Worm (Caenorhabditis elegans) whole organism, L1 larva: ENCODE measurements around the gene lin-26.

Experiments
- C34B4.2 ChIP-seq: sonication (generic microtip); optimal IDR thresholded peaks from 2 replicates; lab custom pipeline; 2017; ENCODE audit warnings: mild to moderate bottlenecking, missing genetic modification characterization, missing compliant biosample characterization
- F16B12.6 ChIP-seq: fragments of 150-350 bp; optimal IDR thresholded peaks from 2 replicates; lab custom pipeline; 2014; ENCODE audit warnings: missing biosample characterization, missing genetic modification characterization
- alr-1 ChIP-seq: fragments of 200-800 bp; sonication (Bioruptor generic); optimal IDR thresholded peaks from 2 replicates; lab custom pipeline; 2018; ENCODE audit warnings: borderline replicate concordance, mild to moderate bottlenecking, missing genetic modification characterization, missing compliant biosample characterization
- ceh-82 ChIP-seq, 3 experiments: fragments of 150-350 bp in 1 of 3; sonication (generic microtip) in 2 of 3; optimal IDR thresholded peaks; 2 replicates each; lab custom pipeline; 2014 to 2017; ENCODE audit warnings: missing biosample characterization in 3 of 3, missing genetic modification characterization in 3 of 3
- egl-27 ChIP-seq, 2 experiments: fragments of 150-350 bp in 1 of 2; sonication (generic microtip); optimal IDR thresholded peaks; 3 replicates each; lab custom pipeline; 2017 to 2018; ENCODE audit warnings: missing biosample characterization in 2 of 2, missing genetic modification characterization in 2 of 2, missing genetic modification reagents in 2 of 2
- fkh-10 ChIP-seq: sonication (generic microtip); optimal IDR thresholded peaks from 2 replicates; lab custom pipeline; 2017; ENCODE audit warnings: missing biosample characterization, missing genetic modification reagents, missing genetic modification characterization
- fos-1 ChIP-seq: fragments of 150-350 bp; optimal IDR thresholded peaks from 2 replicates; lab custom pipeline; 2014; ENCODE audit warnings: missing biosample characterization, missing genetic modification characterization
- hlh-4 ChIP-seq: sonication (generic microtip); optimal IDR thresholded peaks from 2 replicates; lab custom pipeline; 2016; ENCODE audit warnings: mild to moderate bottlenecking, missing genetic modification characterization, missing compliant biosample characterization
- lin-14 ChIP-seq: fragments of 200-800 bp; sonication (Bioruptor generic); optimal IDR thresholded peaks from 2 replicates; lab custom pipeline; 2018; ENCODE audit warnings: mild to moderate bottlenecking, missing genetic modification characterization, moderate library complexity, missing compliant biosample characterization
- lin-15B ChIP-seq: fragments of 150-350 bp; sonication (generic microtip); optimal IDR thresholded peaks from 3 replicates; lab custom pipeline; 2014; ENCODE audit warnings: missing biosample characterization, missing genetic modification characterization
- lin-35 ChIP-seq, 2 experiments: fragments of 150-350 bp; optimal IDR thresholded peaks; 2 replicates each; lab custom pipeline; 2014; ENCODE audit warnings: missing biosample characterization in 2 of 2, missing genetic modification characterization in 2 of 2, missing genetic modification reagents in 2 of 2
- lir-3 ChIP-seq: sonication (generic microtip); optimal IDR thresholded peaks from 2 replicates; lab custom pipeline; 2016; ENCODE audit warnings: mild to moderate bottlenecking, missing genetic modification characterization, moderate library complexity, missing compliant biosample characterization; ENCODE audit not compliant: poor library complexity
- lsy-2 ChIP-seq, 2 experiments: fragments of 150-350 bp; optimal IDR thresholded peaks; 2 replicates each; lab custom pipeline; 2014; ENCODE audit warnings: missing biosample characterization in 2 of 2, missing genetic modification characterization in 2 of 2
- mdl-1 ChIP-seq, 2 experiments: fragments of 150-350 bp; optimal IDR thresholded peaks; 2 replicates each; lab custom pipeline; 2014 to 2017; ENCODE audit warnings: missing biosample characterization in 2 of 2, missing genetic modification characterization in 2 of 2, inconsistent platforms in 1 of 2
- nhr-19 ChIP-seq: fragments of 200-800 bp; sonication (Bioruptor generic); conservative IDR thresholded peaks from 2 replicates; pipeline ENCODE4 v1.3.6; 2022; ENCODE audit warnings: missing genetic modification characterization, missing compliant biosample characterization
- nhr-237 ChIP-seq: fragments of 150-350 bp; optimal IDR thresholded peaks from 2 replicates; lab custom pipeline; 2014; ENCODE audit warnings: missing biosample characterization, missing genetic modification characterization
- nhr-71 ChIP-seq: sonication (generic microtip); optimal IDR thresholded peaks from 2 replicates; lab custom pipeline; 2016; ENCODE audit warnings: mild to moderate bottlenecking, missing genetic modification characterization, moderate library complexity, missing compliant biosample characterization
- nhr-76 ChIP-seq: sonication (generic microtip); optimal IDR thresholded peaks from 2 replicates; lab custom pipeline; 2017; ENCODE audit warnings: missing biosample characterization, missing genetic modification characterization
- nhr-84 ChIP-seq: sonication (generic microtip); optimal IDR thresholded peaks from 2 replicates; lab custom pipeline; 2017; ENCODE audit warnings: missing biosample characterization, missing genetic modification characterization
- nhr-85 ChIP-seq: sonication (generic microtip); peaks from one replicate; lab custom pipeline; 2016; ENCODE audit warnings: missing genetic modification characterization, inconsistent platforms, missing compliant biosample characterization
- pag-3 ChIP-seq: sonication (generic microtip); optimal IDR thresholded peaks from 2 replicates; lab custom pipeline; 2017; ENCODE audit warnings: missing genetic modification characterization, mild to moderate bottlenecking, missing compliant biosample characterization, antibody characterized with exemption, borderline replicate concordance; ENCODE audit not compliant: insufficient read depth
- pax-3 ChIP-seq: fragments of 200-800 bp; sonication (Bioruptor generic); optimal IDR thresholded peaks from 2 replicates; lab custom pipeline; 2018; ENCODE audit warnings: mild to moderate bottlenecking, missing genetic modification characterization, moderate library complexity, missing compliant biosample characterization
- rnt-1 ChIP-seq: sonication (generic microtip); optimal IDR thresholded peaks from 2 replicates; lab custom pipeline; 2016; ENCODE audit warnings: mild to moderate bottlenecking, missing genetic modification characterization, moderate library complexity, missing compliant biosample characterization
- skn-1 ChIP-seq: fragments of 150-350 bp; optimal IDR thresholded peaks from 2 replicates; lab custom pipeline; 2014; ENCODE audit warnings: missing biosample characterization, missing genetic modification characterization
- snpc-4 ChIP-seq: fragments of 150-350 bp; optimal IDR thresholded peaks from 2 replicates; lab custom pipeline; 2014; ENCODE audit warnings: missing biosample characterization, missing genetic modification characterization
- snu-23 ChIP-seq: sonication (generic microtip); optimal IDR thresholded peaks from 2 replicates; lab custom pipeline; 2016; ENCODE audit warnings: missing genetic modification characterization, missing compliant biosample characterization
- sptf-1 ChIP-seq: fragments of 150-350 bp; optimal IDR thresholded peaks from 2 replicates; lab custom pipeline; 2014; ENCODE audit warnings: missing biosample characterization, missing genetic modification characterization
- sup-37 ChIP-seq: fragments of 200-800 bp; sonication (Bioruptor generic); optimal IDR thresholded peaks from 2 replicates; lab custom pipeline; 2018; ENCODE audit warnings: mild to moderate bottlenecking, missing genetic modification characterization, missing compliant biosample characterization
- unc-130 ChIP-seq: fragments of 150-350 bp; optimal IDR thresholded peaks from 2 replicates; lab custom pipeline; 2017; ENCODE audit warnings: missing biosample characterization, missing genetic modification characterization, inconsistent platforms
- unc-98 ChIP-seq: fragments of 200-800 bp; sonication (Bioruptor generic); IDR thresholded peaks from 2 replicates; pipeline ENCODE4 v1.3.6; 2022; ENCODE audit warnings: missing genetic modification characterization, missing compliant biosample characterization
- vab-15 ChIP-seq: sonication (generic microtip); optimal IDR thresholded peaks from 2 replicates; lab custom pipeline; 2017; ENCODE audit warnings: missing genotype, mild to moderate bottlenecking, missing genetic modification characterization, missing compliant biosample characterization
- zip-4 ChIP-seq: fragments of 200-800 bp; sonication (Bioruptor generic); optimal IDR thresholded peaks from 2 replicates; lab custom pipeline; 2018; ENCODE audit warnings: mild to moderate bottlenecking, missing genetic modification characterization, moderate library complexity, missing compliant biosample characterization

The lin-26 gene

ce11 chrII:7720479-7720878, 38.5 kb downstream of the lin-26 start:
- TF ChIP-seq nhr-237 (tag; lab: Kevin White, UChicago), result no peak
- TF ChIP-seq unc-130 (tag; lab: Kevin White, UChicago), result no peak
- TF ChIP-seq pax-3, result no peak
- TF ChIP-seq sptf-1 (tag; lab: Kevin White, UChicago), result no peak
- TF ChIP-seq snu-23 (GFP tag; lab: Kevin White, UChicago), result peak; percentile 4
- no peak for TF ChIP-seq fkh-10 (GFP tag; lab: Kevin White, UChicago)
- no peak for TF ChIP-seq zip-4
- no peak for TF ChIP-seq skn-1 (tag; lab: Kevin White, UChicago)
- TF ChIP-seq C34B4.2 (tag; lab: Kevin White, UChicago), result no peak
- no peak for TF ChIP-seq snpc-4 (tag; lab: Kevin White, UChicago)
- no peak for TF ChIP-seq nhr-84 (tag; lab: Kevin White, UChicago)
- peak; percentile 13 for TF ChIP-seq nhr-71
- no peak for TF ChIP-seq egl-27 (tag; optimal IDR thresholded peaks at IDR 0.05; lab: Kevin White, UChicago)
- TF ChIP-seq mdl-1 (tag; optimal IDR thresholded peaks at IDR 0.05; lab: Kevin White, UChicago), result no peak
- no peak for TF ChIP-seq lin-35 (GFP tag; optimal IDR thresholded peaks at IDR 0.05; lab: Kevin White, UChicago)
- no peak for TF ChIP-seq hlh-4 (tag; lab: Kevin White, UChicago)
- TF ChIP-seq lir-3 (tag; lab: Kevin White, UChicago), result no peak
- TF ChIP-seq lin-15B, result no peak
- peak; percentile 26 for TF ChIP-seq lin-14
- TF ChIP-seq, all 84 proteins: peak for 3

DNA sequence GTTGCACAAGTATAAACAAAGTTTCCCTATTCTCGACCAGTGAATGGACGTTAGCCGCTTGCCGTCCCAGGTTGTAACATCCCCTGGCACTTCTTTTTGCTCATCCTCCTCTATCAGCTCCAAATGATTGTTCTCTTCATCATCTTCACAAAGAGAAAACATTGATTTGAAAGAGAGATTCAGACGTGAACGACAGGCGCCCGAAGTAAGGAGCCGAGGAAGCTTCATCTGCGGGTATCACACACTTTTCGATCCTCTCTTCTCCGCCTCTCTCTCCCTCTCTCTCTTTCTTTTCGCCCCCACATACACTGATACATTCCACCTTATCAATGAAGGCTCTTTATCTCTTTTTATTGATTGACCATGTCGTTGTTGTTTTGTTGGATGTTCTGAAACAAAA, 40.8 kb downstream of the lin-26 start:
- TF ChIP-seq pag-3 (no peak), nhr-19 (GFP tag; lab: Robert Waterston, UW) (no peak), nhr-71 (peak; percentile 46), lsy-2 (tag; optimal IDR thresholded peaks at IDR 0.05; lab: Kevin White, UChicago) (peak in 1 of 2 experiments; percentile 28), rnt-1 (tag; lab: Kevin White, UChicago) (peak; percentile 53), lin-14 (peak; percentile 69), F16B12.6 (tag; lab: Kevin White, UChicago) (no peak), snu-23 (GFP tag; lab: Kevin White, UChicago) (peak; percentile 13), vab-15 (tag; lab: Kevin White, UChicago) (no peak), unc-130 (tag; lab: Kevin White, UChicago) (peak; percentile 23)

DNA sequence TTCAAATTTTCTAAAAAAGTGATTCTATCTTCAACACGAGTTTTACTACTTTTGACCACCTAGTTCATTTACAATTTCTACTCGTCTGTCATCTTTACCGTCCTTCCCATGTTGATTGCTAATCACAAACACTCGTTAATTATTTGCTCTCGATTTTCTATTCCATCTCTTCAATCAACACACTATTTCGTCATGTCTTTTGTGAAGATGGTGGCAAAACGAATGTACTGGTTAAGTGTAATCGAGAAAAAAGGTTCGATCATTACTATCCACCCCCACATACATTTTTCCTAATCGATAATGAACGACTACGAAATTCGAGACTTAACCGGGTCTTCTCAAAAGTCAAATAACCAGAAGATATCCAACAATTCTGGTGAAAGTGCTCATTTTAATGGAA, 42.6 kb downstream of the lin-26 start, which contains the start of gene cpna-2:
Gene cpna-2, plus strand, starts transcription at position 301 of the 400 bp plus-strand sequence.
- TF ChIP-seq mdl-1 (tag; optimal IDR thresholded peaks at IDR 0.05; lab: Kevin White, UChicago) (no peak), unc-98 (no peak), nhr-85 (tag; lab: Kevin White, UChicago) (no peak), nhr-76 (tag; lab: Kevin White, UChicago) (no peak), ceh-82 (tag; optimal IDR thresholded peaks at IDR 0.05; lab: Kevin White, UChicago) (no peak), nhr-84 (tag; lab: Kevin White, UChicago) (no peak), fos-1 (tag; lab: Kevin White, UChicago) (no peak), alr-1 (no peak), sup-37 (GFP tag; lab: Kevin White, UChicago) (no peak)
- TF ChIP-seq, all 84 proteins: peak for 0
